Worm (Caenorhabditis elegans) whole organism, mixed stage, embryonic: ENCODE data around the gene C36E8.4.

Source experiments
- bed-3 ChIP-seq: fragments of 200-800 bp; sonication (Bioruptor generic); optimal IDR thresholded peaks from 3 replicates; lab custom pipeline; 2018; ENCODE audit warnings: mild to moderate bottlenecking, missing genetic modification characterization, moderate library complexity, missing compliant biosample characterization
- blmp-1 ChIP-seq: fragments of 150-350 bp; optimal IDR thresholded peaks from 2 replicates; lab custom pipeline; 2014; ENCODE audit warnings: missing biosample characterization, missing genetic modification characterization
- ceh-39 ChIP-seq: fragments of 150-350 bp; optimal IDR thresholded peaks from 2 replicates; lab custom pipeline; 2014; ENCODE audit warnings: missing biosample characterization, missing genetic modification characterization
- ceh-43 ChIP-seq: fragments of 200-800 bp; sonication (Bioruptor generic); optimal IDR thresholded peaks from 2 replicates; lab custom pipeline; 2018; ENCODE audit warnings: mild to moderate bottlenecking, missing genetic modification characterization, moderate library complexity, missing compliant biosample characterization
- ces-1 ChIP-seq: fragments of 150-350 bp; optimal IDR thresholded peaks from 2 replicates; lab custom pipeline; 2014; ENCODE audit warnings: missing biosample characterization, missing genetic modification reagents, missing genetic modification characterization
- cnd-1 ChIP-seq: fragments of 200-800 bp; sonication (Bioruptor generic); optimal IDR thresholded peaks from 2 replicates; lab custom pipeline; 2018; ENCODE audit warnings: mild to moderate bottlenecking, missing genetic modification characterization, missing compliant biosample characterization
- drap-1 ChIP-seq: fragments of 200-800 bp; sonication (Bioruptor generic); optimal IDR thresholded peaks from 3 replicates; lab custom pipeline; 2018; ENCODE audit warnings: mild to moderate bottlenecking, missing genetic modification characterization, missing compliant biosample characterization
- elt-3 ChIP-seq: fragments of 150-350 bp; optimal IDR thresholded peaks from 2 replicates; lab custom pipeline; 2014; ENCODE audit warnings: missing biosample characterization, missing genetic modification characterization
- flh-1 ChIP-seq: fragments of 200-800 bp; sonication (Bioruptor generic); optimal IDR thresholded peaks from 2 replicates; lab custom pipeline; 2018; ENCODE audit warnings: mild to moderate bottlenecking, missing genetic modification characterization, moderate library complexity, missing compliant biosample characterization
- ham-2 ChIP-seq: fragments of 200-800 bp; sonication (Bioruptor generic); optimal IDR thresholded peaks from 2 replicates; lab custom pipeline; 2018; ENCODE audit warnings: mild to moderate bottlenecking, missing genetic modification characterization, missing compliant biosample characterization
- hlh-1 ChIP-seq: fragments of 150-350 bp; optimal IDR thresholded peaks from 2 replicates; lab custom pipeline; 2014; ENCODE audit warnings: missing biosample characterization, missing genetic modification reagents, missing genetic modification characterization
- lin-13 ChIP-seq: fragments of 150-350 bp; optimal IDR thresholded peaks from 2 replicates; lab custom pipeline; 2014; ENCODE audit warnings: missing biosample characterization, missing genetic modification characterization
- lin-32 ChIP-seq: fragments of 200-800 bp; sonication (Bioruptor generic); optimal IDR thresholded peaks from 2 replicates; lab custom pipeline; 2018; ENCODE audit warnings: mild to moderate bottlenecking, missing genetic modification characterization, missing compliant biosample characterization
- lsy-2 ChIP-seq: fragments of 150-350 bp; optimal IDR thresholded peaks from 2 replicates; lab custom pipeline; 2014; ENCODE audit warnings: missing biosample characterization, missing genetic modification characterization
- mab-5 ChIP-seq: fragments of 150-350 bp; optimal IDR thresholded peaks from 2 replicates; lab custom pipeline; 2014; ENCODE audit warnings: missing biosample characterization, missing genetic modification characterization
- mep-1 ChIP-seq: fragments of 150-350 bp; optimal IDR thresholded peaks from 2 replicates; lab custom pipeline; 2017; ENCODE audit warnings: missing biosample characterization, missing genetic modification reagents, missing genetic modification characterization, inconsistent platforms
- nhr-12 ChIP-seq: fragments of 150-350 bp; optimal IDR thresholded peaks from 2 replicates; lab custom pipeline; 2014; ENCODE audit warnings: missing biosample characterization, missing genetic modification characterization
- nhr-2 ChIP-seq: fragments of 150-350 bp; optimal IDR thresholded peaks from 2 replicates; lab custom pipeline; 2014; ENCODE audit warnings: missing biosample characterization, missing genetic modification characterization
- nhr-237 ChIP-seq: fragments of 150-350 bp; optimal IDR thresholded peaks from 2 replicates; lab custom pipeline; 2014; ENCODE audit warnings: missing biosample characterization, missing genetic modification characterization
- nhr-28 ChIP-seq: fragments of 150-350 bp; optimal IDR thresholded peaks from 2 replicates; lab custom pipeline; 2014; ENCODE audit warnings: missing biosample characterization, missing genetic modification characterization
- nhr-76 ChIP-seq: sonication (generic microtip); optimal IDR thresholded peaks from 2 replicates; lab custom pipeline; 2017; ENCODE audit warnings: missing biosample characterization, missing genetic modification characterization
- pha-4 ChIP-seq: fragments of 150-350 bp; optimal IDR thresholded peaks from 2 replicates; lab custom pipeline; 2018; ENCODE audit warnings: missing biosample characterization, missing genetic modification reagents, missing genetic modification characterization
- sem-2 ChIP-seq: fragments of 200-800 bp; sonication (Bioruptor generic); optimal IDR thresholded peaks from 2 replicates; lab custom pipeline; 2018; ENCODE audit warnings: mild to moderate bottlenecking, missing genetic modification characterization, missing compliant biosample characterization
- sptf-1 ChIP-seq: sonication (generic microtip); optimal IDR thresholded peaks from 2 replicates; lab custom pipeline; 2017; ENCODE audit warnings: mild to moderate bottlenecking, missing genetic modification characterization, moderate library complexity, missing compliant biosample characterization
- tbx-8 ChIP-seq: fragments of 200-800 bp; sonication (Bioruptor generic); optimal IDR thresholded peaks from 2 replicates; lab custom pipeline; 2018; ENCODE audit warnings: mild to moderate bottlenecking, missing genetic modification characterization, moderate library complexity, missing compliant biosample characterization
- unc-120 ChIP-seq: sonication (generic microtip); optimal IDR thresholded peaks from 2 replicates; lab custom pipeline; 2017; ENCODE audit warnings: missing genetic modification characterization, missing compliant biosample characterization; ENCODE audit not compliant: poor library complexity, severe bottlenecking
- unc-62 ChIP-seq: fragments of 150-350 bp; optimal IDR thresholded peaks from 2 replicates; lab custom pipeline; 2014; ENCODE audit warnings: missing biosample characterization, missing genetic modification reagents, missing genetic modification characterization
- zip-8 ChIP-seq: fragments of 150-350 bp; optimal IDR thresholded peaks from 2 replicates; lab custom pipeline; 2014; ENCODE audit warnings: missing biosample characterization, missing genetic modification characterization
- ztf-11 ChIP-seq: fragments of 150-350 bp; optimal IDR thresholded peaks from 2 replicates; lab custom pipeline; 2014; ENCODE audit warnings: missing biosample characterization, missing genetic modification characterization

Gene C36E8.4

ce11 chrIII:3978438-3978837 is 33.7 kb upstream of the C36E8.4 start:
- TF ChIP-seq sem-2 (GFP tag; lab: Kevin White, UChicago) (no peak), drap-1 (GFP tag; lab: Kevin White, UChicago) (no peak), mab-5 (tag; lab: Kevin White, UChicago) (no peak), zip-8 (no peak), hlh-1 (tag; lab: Kevin White, UChicago) (no peak), blmp-1 (tag; lab: Kevin White, UChicago) (no peak), lin-32 (GFP tag; lab: Kevin White, UChicago) (no peak), pha-4 (tag; lab: Kevin White, UChicago) (no peak), tbx-8 (GFP tag; lab: Kevin White, UChicago) (no peak), cnd-1 (no peak), unc-62 (GFP tag; lab: Kevin White, UChicago) (no peak), sptf-1 (tag; lab: Kevin White, UChicago) (no peak), nhr-28 (tag; lab: Kevin White, UChicago) (no peak), ces-1 (GFP tag; lab: Kevin White, UChicago) (no peak), nhr-12 (no peak), unc-120 (no peak)

- TF ChIP-seq sem-2 (GFP tag; lab: Kevin White, UChicago) (no peak), unc-120 (no peak), ceh-39 (tag; lab: Kevin White, UChicago) (no peak), cnd-1 (no peak), mab-5 (tag; lab: Kevin White, UChicago) (no peak), elt-3 (tag; lab: Kevin White, UChicago) (no peak), blmp-1 (tag; lab: Kevin White, UChicago) (no peak), nhr-2 (tag; lab: Kevin White, UChicago) (no peak), pha-4 (tag; lab: Kevin White, UChicago) (no peak), lsy-2 (tag; lab: Kevin White, UChicago) (no peak), zip-8 (no peak), hlh-1 (tag; lab: Kevin White, UChicago) (no peak), nhr-12 (no peak), sptf-1 (tag; lab: Kevin White, UChicago) (no peak), lin-13 (tag; lab: Kevin White, UChicago) (no peak)
These were observed 32.0 kb upstream of the C36E8.4 start for ce11 chrIII:3979980-3980631.

- TF ChIP-seq nhr-2 (tag; lab: Kevin White, UChicago) (no peak), unc-120 (peak; percentile 25), flh-1 (no peak)
- TF ChIP-seq, all 35 proteins: peak for 1
These were observed 28.1 kb upstream of the C36E8.4 start for ce11 chrIII:3984049-3984484.

ce11 chrIII:3986368-3986767 is 25.8 kb upstream of the C36E8.4 start, which contains the start of gene Y1A5A.1:
Y1A5A.1 (minus strand) TSS chrIII:3986661.
- TF ChIP-seq elt-3 (tag; lab: Kevin White, UChicago): no peak

DNA sequence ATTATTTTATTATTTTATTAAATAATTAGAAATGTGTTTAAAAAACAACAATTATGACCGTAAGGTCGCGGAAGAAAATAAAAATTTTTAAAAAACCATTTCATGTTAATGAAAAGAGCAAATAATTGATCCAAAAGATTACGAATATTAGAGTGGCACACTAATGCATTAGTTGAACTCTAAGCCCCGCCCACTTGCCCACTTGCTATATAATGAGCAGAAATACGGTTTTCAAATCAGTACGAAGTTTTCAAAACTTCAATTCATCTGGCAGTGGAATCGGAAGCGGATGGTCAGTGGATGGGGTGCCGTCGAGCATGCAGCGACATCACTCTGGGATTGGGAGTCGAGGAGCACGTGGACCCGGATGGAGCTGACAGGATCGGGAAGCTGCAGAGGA is 24.4 kb upstream of the C36E8.4 start, which contains the start of gene C36E8.6:
TSS of gene C36E8.6 (plus strand) at position 301 of the 400 bp plus-strand sequence.
- TF ChIP-seq ceh-39 (tag; lab: Kevin White, UChicago) (no peak), mep-1 (tag; lab: Kevin White, UChicago) (no peak), mab-5 (tag; lab: Kevin White, UChicago) (no peak), nhr-237 (no peak), ztf-11 (tag; lab: Kevin White, UChicago) (no peak), lin-32 (GFP tag; lab: Kevin White, UChicago) (no peak), pha-4 (tag; lab: Kevin White, UChicago) (no peak), nhr-76 (tag; lab: Kevin White, UChicago) (no peak), cnd-1 (no peak), ces-1 (GFP tag; lab: Kevin White, UChicago) (no peak), sptf-1 (tag; lab: Kevin White, UChicago) (no peak), bed-3 (GFP tag; lab: Kevin White, UChicago) (no peak), lin-13 (tag; lab: Kevin White, UChicago) (no peak), ham-2 (GFP tag; lab: Kevin White, UChicago) (no peak), lsy-2 (tag; lab: Kevin White, UChicago) (no peak), nhr-12 (no peak), unc-120 (no peak), nhr-28 (tag; lab: Kevin White, UChicago) (no peak), ceh-43 (GFP tag; lab: Kevin White, UChicago) (no peak), elt-3 (tag; lab: Kevin White, UChicago) (no peak)
